Fruit fly (Drosophila melanogaster) whole organism, embryonic: ENCODE measurements around the gene CG18233.
A peak's percentile ranks its signal among the peaks of the same experiment; 100 is the strongest.

Experiments
- BEAF-32 ChIP-seq: fragments of 200-800 bp; sonication (Bioruptor generic); optimal IDR thresholded peaks from 3 replicates; lab custom pipeline; 2017; ENCODE audit warnings: missing biosample characterization, missing genetic modification characterization, mild to moderate bottlenecking, moderate library complexity, missing genetic modification reagents
- C15 ChIP-seq: fragments of 200-800 bp; sonication (Bioruptor generic); IDR thresholded peaks from 3 replicates; pipeline ENCODE4 v1.3.6; 2022; ENCODE audit warnings: missing biosample characterization, missing genetic modification characterization
- CG10267 ChIP-seq: fragments of 200-800 bp; sonication (Bioruptor generic); optimal IDR thresholded peaks from 2 replicates; lab custom pipeline; 2018; ENCODE audit warnings: missing biosample characterization, mild to moderate bottlenecking, missing genetic modification characterization, moderate library complexity
- CG11560 ChIP-seq: fragments of 200-800 bp; sonication (Bioruptor generic); IDR thresholded peaks from 3 replicates; pipeline ENCODE4 v1.3.6; 2022; ENCODE audit warnings: missing biosample characterization, missing genetic modification characterization
- CG12219 ChIP-seq: fragments of 200-800 bp; sonication (Bioruptor generic); optimal IDR thresholded peaks from 3 replicates; lab custom pipeline; 2018; ENCODE audit warnings: missing biosample characterization, mild to moderate bottlenecking, missing genetic modification characterization
- CG12236 ChIP-seq: fragments of 200-800 bp; sonication (Bioruptor generic); optimal IDR thresholded peaks from 2 replicates; lab custom pipeline; 2016; ENCODE audit warnings: missing biosample characterization, missing genetic modification characterization
- CG2875 ChIP-seq: fragments of 200-800 bp; sonication (Bioruptor generic); optimal IDR thresholded peaks from 2 replicates; lab custom pipeline; 2017; ENCODE audit warnings: missing biosample characterization, mild to moderate bottlenecking, missing genetic modification characterization, missing genetic modification reagents
- CG34376 ChIP-seq: fragments of 200-800 bp; sonication (Bioruptor generic); optimal IDR thresholded peaks from 2 replicates; lab custom pipeline; 2018; ENCODE audit warnings: missing biosample characterization, mild to moderate bottlenecking, missing genetic modification characterization
- CG4360 ChIP-seq: fragments of 200-800 bp; sonication (Bioruptor generic); IDR thresholded peaks from 2 replicates; pipeline ENCODE4 v1.3.6; 2022; ENCODE audit warnings: missing biosample characterization, missing genetic modification characterization
- CG5245 ChIP-seq: fragments of 200-800 bp; sonication (Bioruptor generic); optimal IDR thresholded peaks from 3 replicates; lab custom pipeline; 2016; ENCODE audit warnings: missing biosample characterization, missing genetic modification characterization
- CG6854 ChIP-seq: fragments of 200-800 bp; sonication (Bioruptor generic); optimal IDR thresholded peaks from 3 replicates; lab custom pipeline; 2017; ENCODE audit warnings: missing biosample characterization, mild to moderate bottlenecking, missing genetic modification characterization
- CG9817 ChIP-seq: fragments of 200-800 bp; sonication (Bioruptor generic); optimal IDR thresholded peaks from 2 replicates; lab custom pipeline; 2018; ENCODE audit warnings: missing biosample characterization, mild to moderate bottlenecking, missing genetic modification characterization, moderate library complexity
- CoRest ChIP-seq: fragments of 200-800 bp; sonication (Bioruptor generic); optimal IDR thresholded peaks from 3 replicates; lab custom pipeline; 2018; ENCODE audit warnings: missing biosample characterization, mild to moderate bottlenecking, missing genetic modification characterization, moderate library complexity
- D19A ChIP-seq: fragments of 200-800 bp; optimal IDR thresholded peaks from 3 replicates; lab custom pipeline; 2019; ENCODE audit warnings: missing biosample characterization, mild to moderate bottlenecking, missing genetic modification characterization, moderate library complexity
- D19B ChIP-seq: fragments of 200-800 bp; sonication (Bioruptor generic); optimal IDR thresholded peaks from 2 replicates; lab custom pipeline; 2017; ENCODE audit warnings: missing biosample characterization, mild to moderate bottlenecking, missing genetic modification characterization
- Dp ChIP-seq: fragments of 200-800 bp; sonication (Bioruptor generic); optimal IDR thresholded peaks from 2 replicates; lab custom pipeline; 2018; ENCODE audit warnings: missing biosample characterization, mild to moderate bottlenecking, missing genetic modification characterization, moderate library complexity
- Drgx ChIP-seq: fragments of 200-800 bp; sonication (Bioruptor generic); IDR thresholded peaks from 2 replicates; pipeline ENCODE4 v1.3.6; 2022; ENCODE audit warnings: missing biosample characterization, missing genetic modification characterization
- Eip74EF ChIP-seq, 2 experiments: fragments of 200-800 bp in 1 of 2; fragments of >200 bp in 1 of 2; sonication (Bioruptor generic) in 1 of 2; optimal IDR thresholded peaks; 2 replicates each; lab custom pipeline; 2017 to 2019; ENCODE audit warnings: missing biosample characterization in 2 of 2, missing genetic modification characterization in 2 of 2, mild to moderate bottlenecking in 1 of 2, moderate library complexity in 1 of 2
- Fer1 ChIP-seq: fragments of 200-800 bp; sonication (Bioruptor generic); optimal IDR thresholded peaks from 2 replicates; lab custom pipeline; 2017; ENCODE audit warnings: missing biosample characterization, mild to moderate bottlenecking, missing genetic modification characterization
- Hmr ChIP-seq: fragments of 200-800 bp; sonication (Bioruptor generic); optimal IDR thresholded peaks from 3 replicates; lab custom pipeline; 2017; ENCODE audit warnings: mild to moderate bottlenecking, missing biosample characterization, missing genetic modification reagents, missing genetic modification characterization
- Hr39 ChIP-seq: fragments of >200 bp; optimal IDR thresholded peaks from 2 replicates; lab custom pipeline; 2017
- Max ChIP-seq: fragments of 200-800 bp; sonication (Bioruptor generic); optimal IDR thresholded peaks from 2 replicates; lab custom pipeline; 2016; ENCODE audit warnings: missing biosample characterization, mild to moderate bottlenecking, missing genetic modification characterization
- Meics ChIP-seq: fragments of 200-800 bp; sonication (Bioruptor generic); optimal IDR thresholded peaks from 2 replicates; lab custom pipeline; 2017; ENCODE audit warnings: missing biosample characterization, mild to moderate bottlenecking, missing genetic modification characterization
- Oli ChIP-seq: fragments of 200-800 bp; sonication (Bioruptor generic); optimal IDR thresholded peaks from 2 replicates; lab custom pipeline; 2018; ENCODE audit warnings: missing biosample characterization, mild to moderate bottlenecking, missing genetic modification characterization, moderate library complexity
- Pdp1 ChIP-seq, 2 experiments: fragments of 200-800 bp; sonication (Bioruptor generic); optimal IDR thresholded peaks; 3 replicates each; lab custom pipeline; 2016; ENCODE audit warnings: missing biosample characterization in 2 of 2, missing genetic modification characterization in 2 of 2, mild to moderate bottlenecking in 1 of 2, moderate library complexity in 1 of 2
- Scr ChIP-seq: fragments of 200-800 bp; sonication (Bioruptor generic); IDR thresholded peaks from 2 replicates; pipeline ENCODE4 v1.3.6; 2022; ENCODE audit warnings: missing biosample characterization, missing genetic modification characterization; ENCODE audit not compliant: partially characterized antibody
- Sin3A ChIP-seq: fragments of >200 bp; optimal IDR thresholded peaks from 2 replicates; lab custom pipeline; 2018
- Sox100B ChIP-seq: fragments of 200-800 bp; sonication (Bioruptor generic); optimal IDR thresholded peaks from 3 replicates; lab custom pipeline; 2018; ENCODE audit warnings: missing biosample characterization, mild to moderate bottlenecking, missing genetic modification characterization
- Tbp ChIP-seq: fragments of >200 bp; optimal IDR thresholded peaks from 2 replicates; lab custom pipeline; 2018; ENCODE audit warnings: missing biosample characterization, missing genetic modification characterization
- Xbp1 ChIP-seq: fragments of 200-800 bp; sonication (Bioruptor generic); optimal IDR thresholded peaks from 3 replicates; lab custom pipeline; 2016; ENCODE audit warnings: missing biosample characterization, mild to moderate bottlenecking, missing genetic modification characterization
- aop ChIP-seq: fragments of 200-800 bp; sonication (Bioruptor generic); IDR thresholded peaks from 2 replicates; pipeline ENCODE4 v1.3.6; 2022; ENCODE audit warnings: missing biosample characterization, missing genetic modification characterization
- br ChIP-seq: fragments of >200 bp; optimal IDR thresholded peaks from 2 replicates; lab custom pipeline; 2017
- cas ChIP-seq: fragments of 200-800 bp; sonication (Bioruptor generic); IDR thresholded peaks from 2 replicates; pipeline ENCODE4 v1.3.6; 2022; ENCODE audit warnings: missing biosample characterization, missing genetic modification characterization
- crol ChIP-seq: fragments of 200-800 bp; sonication (Bioruptor generic); IDR thresholded peaks from 2 replicates; pipeline ENCODE4 v1.3.6; 2022; ENCODE audit warnings: missing biosample characterization, missing genetic modification characterization
- cwo ChIP-seq: fragments of 200-800 bp; sonication (Bioruptor generic); optimal IDR thresholded peaks from 3 replicates; lab custom pipeline; 2017; ENCODE audit warnings: missing biosample characterization, missing genetic modification characterization, mild to moderate bottlenecking, moderate library complexity, missing genetic modification reagents
- exex ChIP-seq: fragments of 200-800 bp; sonication (Bioruptor generic); optimal IDR thresholded peaks from 4 replicates; lab custom pipeline; 2018; ENCODE audit warnings: missing biosample characterization, mild to moderate bottlenecking, missing genetic modification characterization, moderate library complexity
- eyg ChIP-seq: fragments of 200-800 bp; sonication (Bioruptor generic); optimal IDR thresholded peaks from 3 replicates; lab custom pipeline; 2016; ENCODE audit warnings: missing biosample characterization, missing genetic modification characterization
- hth ChIP-seq: fragments of >200 bp; optimal IDR thresholded peaks from 2 replicates; lab custom pipeline; 2017; ENCODE audit warnings: inconsistent platforms
- inv ChIP-seq: fragments of 200-800 bp; sonication (Bioruptor generic); IDR thresholded peaks from 2 replicates; pipeline ENCODE4 v1.3.6; 2022; ENCODE audit warnings: missing biosample characterization, missing genetic modification characterization; ENCODE audit not compliant: partially characterized antibody
- jumu ChIP-seq: fragments of 200-800 bp; sonication (Bioruptor generic); optimal IDR thresholded peaks from 3 replicates; lab custom pipeline; 2016; ENCODE audit warnings: missing biosample characterization, missing genetic modification characterization
- nom ChIP-seq: fragments of 200-800 bp; sonication (Bioruptor generic); optimal IDR thresholded peaks from 2 replicates; lab custom pipeline; 2017; ENCODE audit warnings: missing biosample characterization, missing genetic modification characterization, mild to moderate bottlenecking, moderate library complexity, missing genetic modification reagents
- org-1 ChIP-seq: fragments of 200-800 bp; sonication (Bioruptor generic); optimal IDR thresholded peaks from 2 replicates; lab custom pipeline; 2017; ENCODE audit warnings: missing biosample characterization, missing genetic modification characterization
- otp ChIP-seq: fragments of 200-800 bp; sonication (Bioruptor generic); IDR thresholded peaks from 3 replicates; pipeline ENCODE4, ENCODE4 v1.3.6; 2022; ENCODE audit warnings: missing biosample characterization, missing genetic modification characterization
- pita ChIP-seq: fragments of 200-800 bp; sonication (Bioruptor generic); optimal IDR thresholded peaks from 2 replicates; lab custom pipeline; 2017; ENCODE audit warnings: missing biosample characterization, mild to moderate bottlenecking, missing genetic modification characterization
- pzg ChIP-seq: fragments of 200-800 bp; sonication (Bioruptor generic); optimal IDR thresholded peaks from 3 replicates; lab custom pipeline; 2018; ENCODE audit warnings: missing biosample characterization, mild to moderate bottlenecking, missing genetic modification characterization, moderate library complexity
- seq ChIP-seq: fragments of 200-800 bp; sonication (Bioruptor generic); IDR thresholded peaks from 2 replicates; pipeline ENCODE4 v1.3.6; 2022; ENCODE audit warnings: missing biosample characterization, missing genetic modification characterization
- sima ChIP-seq: fragments of 200-800 bp; sonication (Bioruptor generic); optimal IDR thresholded peaks from 2 replicates; lab custom pipeline; 2016; ENCODE audit warnings: missing biosample characterization, missing genetic modification characterization
- slbo ChIP-seq: fragments of 200-800 bp; sonication (Bioruptor generic); IDR thresholded peaks from 2 replicates; pipeline ENCODE4 v1.3.6; 2022; ENCODE audit warnings: missing biosample characterization, missing genetic modification characterization
- slp2 ChIP-seq: fragments of 200-800 bp; sonication (Bioruptor generic); optimal IDR thresholded peaks from 2 replicates; lab custom pipeline; 2016; ENCODE audit warnings: missing biosample characterization, missing genetic modification characterization
- stwl ChIP-seq: fragments of 200-800 bp; sonication (Bioruptor generic); optimal IDR thresholded peaks from 3 replicates; lab custom pipeline; 2018; ENCODE audit warnings: missing biosample characterization, mild to moderate bottlenecking, missing genetic modification characterization, moderate library complexity
- tna ChIP-seq: fragments of 200-800 bp; sonication (Bioruptor generic); IDR thresholded peaks from 2 replicates; pipeline ENCODE4 v1.3.6; 2022; ENCODE audit warnings: missing biosample characterization, missing genetic modification characterization; ENCODE audit not compliant: partially characterized antibody
- wdn ChIP-seq: fragments of 200-800 bp; sonication (Bioruptor generic); IDR thresholded peaks from 2 replicates; pipeline ENCODE4 v1.3.6; 2022; ENCODE audit warnings: missing biosample characterization, missing genetic modification characterization
- wor ChIP-seq: fragments of 200-800 bp; sonication (Bioruptor generic); IDR thresholded peaks from 2 replicates; pipeline ENCODE4 v1.3.6; 2022; ENCODE audit warnings: missing biosample characterization, missing genetic modification characterization

CG18233 gene

dm6 chr3L:18622422-18622739 is 17.1 kb downstream of the CG18233 start, which contains the start of gene bora (continued):
- TF ChIP-seq CG11560 (no peak), CG4360 (GFP tag; lab: Robert Waterston, UW) (no peak), nom (GFP tag; lab: Kevin White, UChicago) (no peak), Sin3A (lab: Kevin White, UChicago) (peak; percentile 73), org-1 (GFP tag; lab: Kevin White, UChicago) (no peak), Max (GFP tag; lab: Kevin White, UChicago) (no peak), CG5245 (GFP tag; lab: Kevin White, UChicago) (no peak), tna (no peak), CoRest (peak; percentile 24), BEAF-32 (GFP tag; lab: Kevin White, UChicago) (peak; percentile 44), jumu (GFP tag; lab: Kevin White, UChicago) (peak; percentile 6), D19A (tag; lab: Kevin White, UChicago) (no peak), inv (GFP tag; lab: Robert Waterston, UW) (no peak), CG12219 (no peak), Scr (GFP tag; lab: Robert Waterston, UW) (no peak), Tbp (GFP tag; lab: Kevin White, UChicago) (no peak), CG10267 (tag; lab: Kevin White, UChicago) (peak; percentile 88), otp (GFP tag; lab: Robert Waterston, UW) (no peak), Dp (peak; percentile 82), wor (no peak), hth (lab: Kevin White, UChicago) (no peak), seq (GFP tag; lab: Robert Waterston, UW) (no peak), slp2 (GFP tag; lab: Kevin White, UChicago) (no peak), Meics (GFP tag; lab: Kevin White, UChicago) (no peak), eyg (GFP tag; lab: Kevin White, UChicago) (no peak), Hr39 (lab: Kevin White, UChicago) (no peak), Xbp1 (GFP tag; lab: Kevin White, UChicago) (no peak), slbo (GFP tag; lab: Robert Waterston, UW) (no peak), pzg (GFP tag; lab: Kevin White, UChicago) (peak; percentile 27), CG12236 (no peak), pita (no peak), stwl (tag; lab: Kevin White, UChicago) (peak; percentile 47), Drgx (GFP tag; lab: Robert Waterston, UW) (no peak), CG34376 (GFP tag; lab: Kevin White, UChicago) (no peak), CG9817 (no peak), cas (GFP tag; lab: Robert Waterston, UW) (no peak), CG2875 (GFP tag; lab: Kevin White, UChicago) (no peak), exex (no peak), Oli (tag; lab: Kevin White, UChicago) (no peak), Pdp1 (GFP tag; optimal IDR thresholded peaks at IDR 0.05; lab: Kevin White, UChicago) (peak in 1 of 2 experiments; percentile 20), aop (GFP tag; lab: Robert Waterston, UW) (no peak), C15 (GFP tag; lab: Robert Waterston, UW) (no peak), D19B (no peak), wdn (no peak), crol (GFP tag; lab: Robert Waterston, UW) (no peak), Hmr (no peak), Fer1 (GFP tag; lab: Kevin White, UChicago) (no peak), cwo (no peak), br (lab: Kevin White, UChicago) (no peak), sima (no peak), Eip74EF (GFP tag; optimal IDR thresholded peaks at IDR 0.05; lab: Kevin White, UChicago) (no peak), Sox100B (GFP tag; lab: Kevin White, UChicago) (no peak), CG6854 (no peak)
